Fruit fly (Drosophila melanogaster) whole organism: ENCODE data around the gene CG7512.

Experiments
- CG8478 ChIP-seq: fragments of >200 bp; optimal IDR thresholded peaks from 2 replicates; lab custom pipeline; 2018; ENCODE audit warnings: inconsistent platforms
- Dll ChIP-seq: fragments of >200 bp; optimal IDR thresholded peaks from 2 replicates; lab custom pipeline; 2017
- EcR ChIP-seq, 2 experiments: fragments of >200 bp; optimal IDR thresholded peaks; 2 replicates each; lab custom pipeline; 2017; ENCODE audit warnings: missing biosample characterization in 2 of 2, missing genetic modification characterization in 2 of 2, missing genetic modification reagents in 2 of 2
- pan ChIP-seq: fragments of >200 bp; optimal IDR thresholded peaks from 2 replicates; lab custom pipeline; 2017
- psq ChIP-seq: fragments of >200 bp; optimal IDR thresholded peaks from 2 replicates; lab custom pipeline; 2017
- usp ChIP-seq: fragments of >200 bp; optimal IDR thresholded peaks from 2 replicates; lab custom pipeline; 2017; ENCODE audit warnings: missing biosample characterization, missing genetic modification characterization, mixed read lengths

Gene CG7512

dm6 chr3L:11548009-11548408 lies 34.5 kb downstream of the CG7512 start:
- no peak for TF ChIP-seq psq
- no peak for TF ChIP-seq usp (GFP tag; lab: Kevin White, UChicago)
- TF ChIP-seq CG8478 (lab: Kevin White, UChicago) = no peak

- no peak for TF ChIP-seq EcR (GFP tag; optimal IDR thresholded peaks at IDR 0.05; lab: Kevin White, UChicago)
- no peak for TF ChIP-seq CG8478 (lab: Kevin White, UChicago)
Measured at dm6 chr3L:11549432-11549831, 35.9 kb downstream of the CG7512 start.

- TF ChIP-seq pan = no peak
Measured at dm6 chr3L:11550359-11551056, 37.0 kb downstream of the CG7512 start.

dm6 chr3L:11551949-11552348 lies 38.4 kb downstream of the CG7512 start:
- TF ChIP-seq usp (GFP tag; lab: Kevin White, UChicago) (no peak), EcR (GFP tag; optimal IDR thresholded peaks at IDR 0.05; lab: Kevin White, UChicago) (no peak), CG8478 (lab: Kevin White, UChicago) (no peak), Dll (lab: Kevin White, UChicago) (no peak), psq (no peak), pan (no peak)

- TF ChIP-seq CG8478 (lab: Kevin White, UChicago) = peak; percentile 56
- peak; percentile 98 for TF ChIP-seq Dll (lab: Kevin White, UChicago)
- TF ChIP-seq pan = no peak
Measured at dm6 chr3L:11552996-11553671, 39.6 kb downstream of the CG7512 start.

- TF ChIP-seq CG8478 (lab: Kevin White, UChicago) (no peak), usp (GFP tag; lab: Kevin White, UChicago) (no peak), psq (no peak), pan (no peak), Dll (lab: Kevin White, UChicago) (no peak), EcR (GFP tag; optimal IDR thresholded peaks at IDR 0.05; lab: Kevin White, UChicago) (no peak)
Measured at dm6 chr3L:11553672-11554068, 40.2 kb downstream of the CG7512 start.

- TF ChIP-seq Dll (lab: Kevin White, UChicago) (no peak), pan (no peak)
Measured at dm6 chr3L:11554338-11554737, 40.8 kb downstream of the CG7512 start.

dm6 chr3L:11554796-11555195 lies 41.3 kb downstream of the CG7512 start:
- no peak for TF ChIP-seq Dll (lab: Kevin White, UChicago)
- TF ChIP-seq EcR (GFP tag; optimal IDR thresholded peaks at IDR 0.05; lab: Kevin White, UChicago) = no peak
- TF ChIP-seq pan = no peak
- no peak for TF ChIP-seq CG8478 (lab: Kevin White, UChicago)
- TF ChIP-seq psq = no peak
- no peak for TF ChIP-seq usp (GFP tag; lab: Kevin White, UChicago)

- TF ChIP-seq Dll (lab: Kevin White, UChicago) (no peak), EcR (GFP tag; optimal IDR thresholded peaks at IDR 0.05; lab: Kevin White, UChicago) (no peak), CG8478 (lab: Kevin White, UChicago) (no peak), psq (no peak), pan (no peak), usp (GFP tag; lab: Kevin White, UChicago) (no peak)
Measured at dm6 chr3L:11555662-11556460, 42.4 kb downstream of the CG7512 start.

dm6 chr3L:11556637-11557036 lies 43.1 kb downstream of the CG7512 start:
- TF ChIP-seq pan = no peak
- TF ChIP-seq CG8478 (lab: Kevin White, UChicago) = no peak

dm6 chr3L:11557209-11557608 lies 43.7 kb downstream of the CG7512 start:
- TF ChIP-seq EcR (GFP tag; optimal IDR thresholded peaks at IDR 0.05; lab: Kevin White, UChicago) = no peak
- no peak for TF ChIP-seq psq
- no peak for TF ChIP-seq Dll (lab: Kevin White, UChicago)
- no peak for TF ChIP-seq pan
- TF ChIP-seq CG8478 (lab: Kevin White, UChicago) = no peak
- no peak for TF ChIP-seq usp (GFP tag; lab: Kevin White, UChicago)

dm6 chr3L:11560885-11561284 lies 47.4 kb downstream of the CG7512 start:
- TF ChIP-seq psq = no peak
- TF ChIP-seq EcR (GFP tag; optimal IDR thresholded peaks at IDR 0.05; lab: Kevin White, UChicago) = peak; percentile 58 to 74
